Worm (Caenorhabditis elegans): ENCODE data around the gene K07H8.12.

- TF ChIP-seq zip-5 (tag; optimal IDR thresholded peaks at IDR 0.05), result no peak
- TF ChIP-seq pat-9 (tag; optimal IDR thresholded peaks at IDR 0.05), result no peak
These were observed 32.4 kb downstream of the K07H8.12 start, which contains the start of gene T09A12.1 for ce11 chrIV:8244112-8244511.

All from whole organism, late embryonic.